Worm (Caenorhabditis elegans) whole organism, L3 larva: ENCODE results near the gene F07B10.4.

Experiments
- ceh-82 ChIP-seq: fragments of 150-350 bp; optimal IDR thresholded peaks from 2 replicates; lab custom pipeline; 2014; ENCODE audit warnings: missing biosample characterization, missing genetic modification characterization
- nhr-11 ChIP-seq: fragments of 150-350 bp; optimal IDR thresholded peaks from 2 replicates; lab custom pipeline; 2014; ENCODE audit warnings: missing biosample characterization, missing genetic modification characterization
- nhr-23 ChIP-seq: fragments of 150-350 bp; optimal IDR thresholded peaks from 2 replicates; lab custom pipeline; 2014; ENCODE audit warnings: missing biosample characterization, missing genetic modification reagents, missing genetic modification characterization

ce11 chrV:11292682-11293081 is 29.8 kb upstream of the F07B10.4 start:
- no peak for TF ChIP-seq ceh-82 (tag; lab: Kevin White, UChicago)
- no peak for TF ChIP-seq nhr-23 (tag; lab: Kevin White, UChicago)
- no peak for TF ChIP-seq nhr-11 (tag; lab: Kevin White, UChicago)
